Fruit fly (Drosophila melanogaster) whole organism, pupa: ENCODE results near the gene CG10738.

Experiments used
- CG10348 ChIP-seq: fragments of 200-800 bp; sonication (Bioruptor generic); IDR thresholded peaks from 2 replicates; pipeline ENCODE4 v1.3.6; 2022; ENCODE audit warnings: missing biosample characterization, missing genetic modification characterization
- CG12605 ChIP-seq: fragments of 200-800 bp; sonication (Bioruptor generic); IDR thresholded peaks from 2 replicates; pipeline ENCODE4 v1.3.6; 2022; ENCODE audit warnings: missing biosample characterization, missing genetic modification characterization
- CG13204 ChIP-seq: fragments of 200-800 bp; sonication (Bioruptor generic); optimal IDR thresholded peaks from 2 replicates; lab custom pipeline; 2018; ENCODE audit warnings: missing biosample characterization, mild to moderate bottlenecking, missing genetic modification characterization, moderate library complexity
- CG14655 ChIP-seq: fragments of 200-800 bp; sonication (Bioruptor generic); optimal IDR thresholded peaks from 3 replicates; lab custom pipeline; 2017; ENCODE audit warnings: mild to moderate bottlenecking, missing biosample characterization, missing genetic modification reagents, missing genetic modification characterization
- CG15710 ChIP-seq: fragments of 200-800 bp; sonication (Bioruptor generic); optimal IDR thresholded peaks from 2 replicates; lab custom pipeline; 2018; ENCODE audit warnings: missing biosample characterization, mild to moderate bottlenecking, missing genetic modification characterization, moderate library complexity
- CG17806 ChIP-seq: fragments of 200-800 bp; sonication (Bioruptor generic); optimal IDR thresholded peaks from 2 replicates; lab custom pipeline; 2018; ENCODE audit warnings: missing biosample characterization, mild to moderate bottlenecking, missing genetic modification characterization, moderate library complexity
- CG32121 ChIP-seq: fragments of 200-800 bp; sonication (Bioruptor generic); IDR thresholded peaks from 2 replicates; pipeline ENCODE4 v1.3.6; 2022; ENCODE audit warnings: missing biosample characterization, missing genetic modification characterization
- CG34367 ChIP-seq: fragments of 200-800 bp; sonication (Bioruptor generic); optimal IDR thresholded peaks from 2 replicates; lab custom pipeline; 2018; ENCODE audit warnings: missing biosample characterization, mild to moderate bottlenecking, missing genetic modification characterization
- CG4496 ChIP-seq: fragments of 200-800 bp; sonication (Bioruptor generic); IDR thresholded peaks from 3 replicates; pipeline ENCODE4 v1.3.6; 2022; ENCODE audit warnings: missing biosample characterization, missing genetic modification characterization
- CG8159 ChIP-seq: fragments of 200-800 bp; sonication (Bioruptor generic); optimal IDR thresholded peaks from 3 replicates; lab custom pipeline; 2018; ENCODE audit warnings: missing biosample characterization, mild to moderate bottlenecking, missing genetic modification characterization, moderate library complexity
- CG8301 ChIP-seq: fragments of 200-800 bp; sonication (Bioruptor generic); optimal IDR thresholded peaks from 2 replicates; lab custom pipeline; 2018; ENCODE audit warnings: missing biosample characterization, mild to moderate bottlenecking, missing genetic modification characterization
- CG9948 ChIP-seq: fragments of 200-800 bp; sonication (Bioruptor generic); optimal IDR thresholded peaks from 2 replicates; lab custom pipeline; 2018; ENCODE audit warnings: missing biosample characterization, mild to moderate bottlenecking, missing genetic modification characterization, moderate library complexity
- D1 ChIP-seq: fragments of 200-800 bp; sonication (Bioruptor generic); optimal IDR thresholded peaks from 2 replicates; lab custom pipeline; 2018; ENCODE audit warnings: missing biosample characterization, mild to moderate bottlenecking, missing genetic modification characterization, moderate library complexity
- EcR ChIP-seq: fragments of 200-800 bp; sonication (Bioruptor generic); optimal IDR thresholded peaks from 3 replicates; lab custom pipeline; 2019; ENCODE audit warnings: missing biosample characterization, missing genetic modification characterization, mild to moderate bottlenecking, moderate library complexity, missing genetic modification reagents
- Ets98B ChIP-seq: fragments of 200-800 bp; sonication (Bioruptor generic); IDR thresholded peaks from 2 replicates; pipeline ENCODE4 v1.3.6; 2022; ENCODE audit warnings: missing biosample characterization, missing genetic modification characterization
- Pif1A ChIP-seq: fragments of 200-800 bp; sonication (Bioruptor generic); optimal IDR thresholded peaks from 3 replicates; lab custom pipeline; 2016; ENCODE audit warnings: missing biosample characterization, missing genetic modification characterization
- Pif1B ChIP-seq: fragments of 200-800 bp; sonication (Bioruptor generic); optimal IDR thresholded peaks from 3 replicates; lab custom pipeline; 2016; ENCODE audit warnings: missing biosample characterization, missing genetic modification characterization
- Snoo ChIP-seq: fragments of 200-800 bp; sonication (Bioruptor generic); optimal IDR thresholded peaks from 3 replicates; lab custom pipeline; 2017; ENCODE audit warnings: missing biosample characterization, mild to moderate bottlenecking, missing genetic modification characterization, inconsistent platforms
- fd96Ca ChIP-seq: fragments of 200-800 bp; sonication (Bioruptor generic); IDR thresholded peaks from 3 replicates; pipeline ENCODE4 v1.3.6; 2022; ENCODE audit warnings: missing biosample characterization, missing genetic modification characterization
- gl ChIP-seq: fragments of 200-800 bp; sonication (Bioruptor generic); optimal IDR thresholded peaks from 2 replicates; lab custom pipeline; 2018; ENCODE audit warnings: missing biosample characterization, mild to moderate bottlenecking, missing genetic modification characterization
- rn ChIP-seq: fragments of 200-800 bp; sonication (Bioruptor generic); IDR thresholded peaks from 2 replicates; pipeline ENCODE4 v1.3.6; 2022; ENCODE audit warnings: missing biosample characterization, missing genetic modification characterization

Gene CG10738

DNA sequence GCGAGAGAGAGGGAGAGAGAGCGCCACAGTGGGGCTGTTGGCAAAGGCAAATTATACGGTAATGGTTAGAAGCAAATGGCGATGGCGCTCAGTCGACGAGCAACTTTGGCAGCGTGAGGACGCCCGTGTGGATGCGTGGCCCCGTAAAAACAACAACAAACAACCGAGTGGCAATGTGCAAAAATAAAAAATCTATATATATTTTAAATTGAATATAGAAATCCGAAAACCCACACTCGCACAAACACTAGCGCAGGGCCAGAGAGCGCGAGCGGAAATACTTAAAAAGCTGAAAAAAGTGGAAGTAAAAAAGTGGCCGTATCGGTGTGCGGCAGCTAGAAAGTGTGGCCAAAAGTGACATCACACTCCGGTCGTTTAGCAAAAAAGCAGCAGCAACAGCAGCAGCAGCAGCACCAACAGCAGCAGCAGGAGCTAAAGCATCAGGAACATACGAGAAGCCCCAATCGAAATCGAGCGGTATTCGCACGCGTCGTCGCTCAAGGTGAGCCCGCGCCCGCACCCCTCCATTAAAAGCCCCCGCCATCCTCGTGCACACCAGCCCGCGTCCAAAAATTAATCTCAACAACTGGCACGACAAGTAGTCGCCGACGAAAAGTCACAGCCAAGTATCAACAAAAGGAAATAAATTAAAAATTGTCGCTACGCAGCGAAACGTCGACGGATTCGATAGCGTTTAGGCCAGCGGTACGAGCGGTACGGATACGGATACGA lies 27.0 kb downstream of the CG10738 start, which contains the start of gene stv:
TSS of gene stv (plus strand) at position 89 of the 732 bp plus-strand sequence.
- no peak for TF ChIP-seq Pif1B (GFP tag; lab: Kevin White, UChicago)
- TF ChIP-seq CG4496 (GFP tag; lab: Robert Waterston, UW), result no peak
- TF ChIP-seq D1 (tag; lab: Kevin White, UChicago), result no peak
- TF ChIP-seq CG32121, result no peak
- TF ChIP-seq Ets98B (GFP tag; lab: Robert Waterston, UW), result peak; percentile 9; the same call in 1 of the 2 replicates
- TF ChIP-seq gl (tag; lab: Kevin White, UChicago), result no peak
- no peak for TF ChIP-seq EcR
- no peak for TF ChIP-seq CG8301 (tag; lab: Kevin White, UChicago)
- no peak for TF ChIP-seq CG12605 (GFP tag; lab: Robert Waterston, UW)
- no peak for TF ChIP-seq CG15710 (tag; lab: Kevin White, UChicago)
- no peak for TF ChIP-seq Snoo
- TF ChIP-seq CG10348 (GFP tag; lab: Robert Waterston, UW), result no peak
- TF ChIP-seq CG34367 (tag; lab: Kevin White, UChicago), result no peak
- peak; percentile 11; the same call in 1 of the 3 replicates for TF ChIP-seq fd96Ca (GFP tag; lab: Robert Waterston, UW)
- TF ChIP-seq Pif1A (GFP tag; lab: Kevin White, UChicago), result no peak

DNA sequence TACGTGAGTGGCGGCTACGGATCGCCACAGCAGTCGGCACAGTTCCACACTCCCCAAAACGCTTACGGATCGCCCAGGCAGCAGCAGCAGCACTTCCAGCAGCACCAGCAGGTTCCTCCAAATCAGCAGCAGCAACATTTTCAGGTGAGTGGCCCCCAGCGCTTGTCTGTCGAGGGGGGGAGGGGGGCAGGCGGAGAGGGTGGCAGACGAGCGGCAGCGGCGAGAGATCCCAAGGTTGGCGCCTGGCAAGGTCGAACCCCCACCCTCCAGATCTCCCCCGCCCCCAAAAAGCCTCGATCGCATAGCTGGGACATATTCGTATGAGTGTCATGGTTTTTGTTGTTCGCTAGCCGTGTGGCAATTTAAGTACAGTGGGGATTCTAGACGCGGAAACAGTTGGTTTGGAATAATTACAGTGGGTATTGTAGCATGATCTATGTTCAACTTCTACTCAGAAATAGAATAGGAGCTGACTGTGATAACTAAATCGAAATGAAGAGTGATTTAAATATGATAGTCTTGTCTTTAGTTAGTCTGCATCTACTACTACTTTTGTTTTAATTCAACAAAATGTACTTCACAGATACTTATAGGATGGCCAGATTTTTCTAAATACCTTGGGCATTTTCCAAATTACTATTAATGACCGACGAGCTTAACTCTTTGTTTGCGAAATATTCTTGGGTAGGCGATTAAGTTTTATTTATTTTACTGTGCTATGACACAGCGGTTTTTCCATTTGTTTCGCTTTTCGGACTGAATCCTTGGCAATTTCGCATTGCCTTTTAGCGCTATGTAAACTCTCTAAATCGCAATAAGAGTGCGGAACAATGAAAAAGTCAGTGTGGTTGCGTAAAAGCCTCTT lies 28.0 kb downstream of the CG10738 start:
- TF ChIP-seq D1 (tag; lab: Kevin White, UChicago) (no peak), CG8301 (tag; lab: Kevin White, UChicago) (peak; percentile 13), CG13204 (GFP tag; lab: Kevin White, UChicago) (peak; percentile 76), rn (no peak), CG34367 (tag; lab: Kevin White, UChicago) (no peak), CG10348 (GFP tag; lab: Robert Waterston, UW) (no peak), CG17806 (peak; percentile 1), Ets98B (GFP tag; lab: Robert Waterston, UW) (no peak), CG8159 (tag; lab: Kevin White, UChicago) (peak; percentile 42), CG4496 (GFP tag; lab: Robert Waterston, UW) (no peak), CG15710 (tag; lab: Kevin White, UChicago) (peak; percentile 26), CG32121 (no peak), fd96Ca (GFP tag; lab: Robert Waterston, UW) (no peak), Snoo (peak; percentile 25), gl (tag; lab: Kevin White, UChicago) (no peak), EcR (peak; percentile 88), Pif1B (GFP tag; lab: Kevin White, UChicago) (no peak), CG14655 (GFP tag; lab: Kevin White, UChicago) (peak; percentile 7), CG9948 (tag; lab: Kevin White, UChicago) (no peak), CG12605 (GFP tag; lab: Robert Waterston, UW) (no peak), Pif1A (GFP tag; lab: Kevin White, UChicago) (peak; percentile 5)

DNA sequence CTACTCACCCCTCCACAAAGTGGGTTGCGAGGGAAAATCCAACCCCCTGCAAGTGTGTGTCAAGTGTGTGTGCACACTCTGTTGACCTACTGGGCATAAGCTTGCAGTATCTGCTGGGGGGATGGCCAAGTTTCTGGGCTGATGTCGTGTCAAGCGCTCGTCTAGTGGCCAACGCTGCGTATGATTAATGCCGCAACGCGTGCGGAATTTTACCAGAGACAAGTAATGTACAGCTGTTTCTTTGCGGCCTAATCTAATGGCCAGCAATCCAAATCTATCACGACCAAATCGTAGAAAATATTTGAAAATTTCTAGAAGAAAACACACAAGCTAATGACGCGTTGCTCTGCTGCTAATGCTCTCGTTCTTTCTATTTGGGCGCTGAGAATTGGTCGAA lies 28.6 kb downstream of the CG10738 start:
- TF ChIP-seq Snoo, result no peak
- TF ChIP-seq CG8159 (tag; lab: Kevin White, UChicago), result no peak
- TF ChIP-seq gl (tag; lab: Kevin White, UChicago), result no peak
- TF ChIP-seq CG15710 (tag; lab: Kevin White, UChicago), result no peak
- no peak for TF ChIP-seq CG17806
- no peak for TF ChIP-seq CG34367 (tag; lab: Kevin White, UChicago)
- TF ChIP-seq CG32121, result no peak
- TF ChIP-seq Pif1B (GFP tag; lab: Kevin White, UChicago), result no peak
- no peak for TF ChIP-seq Pif1A (GFP tag; lab: Kevin White, UChicago)
- no peak for TF ChIP-seq rn
- no peak for TF ChIP-seq CG4496 (GFP tag; lab: Robert Waterston, UW)
- no peak for TF ChIP-seq EcR

DNA sequence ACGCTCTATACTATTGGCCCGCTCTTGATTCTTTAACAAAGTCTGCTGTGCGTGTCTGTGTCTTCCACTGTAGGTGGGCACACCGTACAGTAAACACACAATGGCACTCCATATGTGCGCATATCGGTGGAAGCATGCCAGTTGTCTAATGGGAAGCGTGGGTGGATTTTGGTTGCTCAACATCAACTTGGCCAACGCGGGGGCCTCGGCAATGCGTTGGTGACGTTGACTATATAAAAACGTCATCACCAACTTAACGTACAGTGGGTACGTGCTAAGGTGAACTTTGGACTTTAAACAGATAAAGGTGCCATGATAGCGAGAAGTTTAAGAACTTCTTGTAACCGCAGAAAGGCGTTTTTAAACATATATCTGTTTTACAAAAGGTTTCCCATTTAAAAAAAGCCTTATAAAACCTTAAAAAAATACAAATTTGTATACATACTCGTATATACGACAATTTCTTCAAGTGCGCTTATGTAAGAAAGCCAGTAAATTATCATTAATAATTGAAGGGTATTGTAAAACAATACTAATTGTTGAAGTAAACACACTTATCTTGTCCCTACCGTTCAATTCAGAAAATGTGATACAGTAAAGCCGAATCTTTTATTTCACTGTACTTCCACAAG lies 29.2 kb downstream of the CG10738 start:
- TF ChIP-seq Ets98B (GFP tag; lab: Robert Waterston, UW) (no peak), CG14655 (GFP tag; lab: Kevin White, UChicago) (peak; percentile 73), CG32121 (peak; percentile 46; the same call in 1 of the 2 replicates), Snoo (peak; percentile 32), CG10348 (GFP tag; lab: Robert Waterston, UW) (no peak), CG15710 (tag; lab: Kevin White, UChicago) (peak; percentile 37), CG9948 (tag; lab: Kevin White, UChicago) (peak; percentile 45), Pif1B (GFP tag; lab: Kevin White, UChicago) (peak; percentile 39), CG8301 (tag; lab: Kevin White, UChicago) (peak; percentile 62), CG17806 (peak; percentile 35), CG13204 (GFP tag; lab: Kevin White, UChicago) (no peak), D1 (tag; lab: Kevin White, UChicago) (no peak), EcR (no peak), gl (tag; lab: Kevin White, UChicago) (peak; percentile 6), CG8159 (tag; lab: Kevin White, UChicago) (peak; percentile 44), Pif1A (GFP tag; lab: Kevin White, UChicago) (peak; percentile 65), fd96Ca (GFP tag; lab: Robert Waterston, UW) (peak; percentile 23; the same call in 1 of the 3 replicates), CG34367 (tag; lab: Kevin White, UChicago) (no peak), CG4496 (GFP tag; lab: Robert Waterston, UW) (peak; percentile 46; the same call in 1 of the 3 replicates), rn (no peak), CG12605 (GFP tag; lab: Robert Waterston, UW) (no peak)
